Worm (Caenorhabditis elegans) whole organism, midembryonic: ENCODE data around the gene T28D6.6.

Experiments used
- T22C8.4 ChIP-seq: fragments of 200-800 bp; sonication (Bioruptor generic); IDR thresholded peaks from 2 replicates; pipeline ENCODE4 v1.3.6; 2022; ENCODE audit warnings: missing genetic modification characterization, missing compliant biosample characterization
- flt-1 ChIP-seq: fragments of 200-800 bp; sonication (Bioruptor generic); IDR thresholded peaks from 2 replicates; pipeline ENCODE4 v1.3.6; 2022; ENCODE audit warnings: missing genetic modification characterization, missing compliant biosample characterization
- klf-2 ChIP-seq: fragments of 200-800 bp; sonication (Bioruptor generic); conservative IDR thresholded peaks from 2 replicates; pipeline ENCODE4 v1.3.6; 2022; ENCODE audit warnings: missing genetic modification reagents, missing genetic modification characterization, missing compliant biosample characterization
- ref-1 ChIP-seq: fragments of 200-800 bp; sonication (Bioruptor generic); conservative IDR thresholded peaks from 2 replicates; pipeline ENCODE4 v1.3.6; 2022; ENCODE audit warnings: missing genetic modification reagents, missing genetic modification characterization, missing compliant biosample characterization
- tab-1 ChIP-seq: fragments of 200-800 bp; sonication (Bioruptor generic); IDR thresholded peaks from 2 replicates; pipeline ENCODE4 v1.3.6; 2022; ENCODE audit warnings: missing genetic modification characterization, missing compliant biosample characterization
- ztf-29 ChIP-seq: fragments of 200-800 bp; sonication (Bioruptor generic); IDR thresholded peaks from 2 replicates; pipeline ENCODE4 v1.3.6; 2022; ENCODE audit warnings: missing genetic modification reagents, missing genetic modification characterization, missing compliant biosample characterization

- TF ChIP-seq T22C8.4 (GFP tag; lab: Robert Waterston, UW) (no peak), ref-1 (GFP tag; lab: Robert Waterston, UW) (no peak), flt-1 (GFP tag; lab: Robert Waterston, UW) (no peak), tab-1 (GFP tag; lab: Robert Waterston, UW) (no peak), ztf-29 (GFP tag; lab: Robert Waterston, UW) (no peak), klf-2 (GFP tag; lab: Robert Waterston, UW) (no peak)
Observed at ce11 chrIII:11378450-11378849, 35.5 kb upstream of the T28D6.6 start.
